Fruit fly (Drosophila melanogaster) whole organism, embryonic: Measurements from ENCODE around the gene Stat92E.

Experiments
- CG10267 ChIP-seq: fragments of 200-800 bp; sonication (Bioruptor generic); optimal IDR thresholded peaks from 2 replicates; lab custom pipeline; 2018; ENCODE audit warnings: missing biosample characterization, mild to moderate bottlenecking, missing genetic modification characterization, moderate library complexity
- CG12659 ChIP-seq: fragments of 200-800 bp; sonication (Bioruptor generic); optimal IDR thresholded peaks from 3 replicates; lab custom pipeline; 2017; ENCODE audit warnings: mild to moderate bottlenecking, missing biosample characterization, missing genetic modification reagents, missing genetic modification characterization
- CG13287 ChIP-seq: fragments of 200-800 bp; sonication (Bioruptor generic); IDR thresholded peaks from 2 replicates; pipeline ENCODE4 v1.3.6; 2022; ENCODE audit warnings: missing biosample characterization, missing genetic modification characterization; ENCODE audit not compliant: partially characterized antibody
- CG13624 ChIP-seq: fragments of 200-800 bp; sonication (Bioruptor generic); optimal IDR thresholded peaks from 2 replicates; lab custom pipeline; 2016; ENCODE audit warnings: missing biosample characterization, missing genetic modification characterization
- CG14710 ChIP-seq: fragments of 200-800 bp; sonication (Bioruptor generic); optimal IDR thresholded peaks from 3 replicates; lab custom pipeline; 2019; ENCODE audit warnings: missing biosample characterization, mild to moderate bottlenecking, missing genetic modification characterization, moderate library complexity
- CG15514 ChIP-seq: fragments of 200-800 bp; sonication (Bioruptor generic); optimal IDR thresholded peaks from 3 replicates; lab custom pipeline; 2017; ENCODE audit warnings: missing biosample characterization, missing genetic modification characterization, mild to moderate bottlenecking, moderate library complexity, missing genetic modification reagents
- CG1603 ChIP-seq: fragments of 200-800 bp; sonication (Bioruptor generic); optimal IDR thresholded peaks from 2 replicates; lab custom pipeline; 2019; ENCODE audit warnings: missing biosample characterization, mild to moderate bottlenecking, missing genetic modification characterization, moderate library complexity
- CG17328 ChIP-seq: fragments of 200-800 bp; sonication (Bioruptor generic); IDR thresholded peaks from 2 replicates; pipeline ENCODE4 v1.3.6; 2022; ENCODE audit warnings: missing biosample characterization, missing genetic modification characterization
- CG2116 ChIP-seq: fragments of 200-800 bp; sonication (Bioruptor generic); optimal IDR thresholded peaks from 3 replicates; lab custom pipeline; 2018; ENCODE audit warnings: missing biosample characterization, mild to moderate bottlenecking, missing genetic modification characterization
- CG34422 ChIP-seq: fragments of 200-800 bp; sonication (Bioruptor generic); IDR thresholded peaks from 3 replicates; pipeline ENCODE4 v1.3.6; 2022; ENCODE audit warnings: missing biosample characterization, missing genetic modification characterization
- CG4617 ChIP-seq: fragments of 200-800 bp; sonication (Bioruptor generic); optimal IDR thresholded peaks from 3 replicates; lab custom pipeline; 2016; ENCODE audit warnings: missing biosample characterization, missing genetic modification characterization, borderline replicate concordance
- CG7745 ChIP-seq: fragments of 200-800 bp; sonication (Bioruptor generic); optimal IDR thresholded peaks from 2 replicates; lab custom pipeline; 2018; ENCODE audit warnings: missing biosample characterization, mild to moderate bottlenecking, missing genetic modification characterization, moderate library complexity
- CG7928 ChIP-seq: fragments of 200-800 bp; sonication (Bioruptor generic); optimal IDR thresholded peaks from 2 replicates; lab custom pipeline; 2017; ENCODE audit warnings: missing biosample characterization, mild to moderate bottlenecking, missing genetic modification characterization
- CG8281 ChIP-seq: fragments of 200-800 bp; sonication (Bioruptor generic); optimal IDR thresholded peaks from 2 replicates; lab custom pipeline; 2018; ENCODE audit warnings: missing biosample characterization, mild to moderate bottlenecking, missing genetic modification characterization, moderate library complexity
- CG8478 ChIP-seq: fragments of >200 bp; optimal IDR thresholded peaks from 2 replicates; lab custom pipeline; 2018
- CG9797 ChIP-seq: fragments of 200-800 bp; sonication (Bioruptor generic); optimal IDR thresholded peaks from 3 replicates; lab custom pipeline; 2018; ENCODE audit warnings: missing biosample characterization, mild to moderate bottlenecking, missing genetic modification characterization
- CG9932 ChIP-seq: fragments of 200-800 bp; sonication (Bioruptor generic); IDR thresholded peaks from 2 replicates; pipeline ENCODE4 v1.3.6; 2022; ENCODE audit warnings: missing biosample characterization, missing genetic modification characterization
- D ChIP-seq, 2 experiments: fragments of 200-800 bp in 1 of 2; fragments of >200 bp in 1 of 2; sonication (Bioruptor generic) in 1 of 2; optimal IDR thresholded peaks; 2 replicates in 1 of 2; 3 replicates in 1 of 2; lab custom pipeline; 2017; ENCODE audit warnings: mild to moderate bottlenecking in 1 of 2, missing biosample characterization in 1 of 2, missing genetic modification characterization in 1 of 2, missing genetic modification reagents in 1 of 2
- E2f2 ChIP-seq: fragments of 200-800 bp; sonication (Bioruptor generic); IDR thresholded peaks from 2 replicates; pipeline ENCODE4 v1.3.6; 2022; ENCODE audit warnings: missing biosample characterization, missing genetic modification characterization
- Ets65A ChIP-seq: fragments of 200-800 bp; sonication (Bioruptor generic); peaks from one replicate; lab custom pipeline; 2016; ENCODE audit warnings: missing biosample characterization, missing genetic modification characterization
- Fer1 ChIP-seq: fragments of 200-800 bp; sonication (Bioruptor generic); optimal IDR thresholded peaks from 2 replicates; lab custom pipeline; 2017; ENCODE audit warnings: missing biosample characterization, mild to moderate bottlenecking, missing genetic modification characterization
- HHEX ChIP-seq: fragments of 200-800 bp; sonication (Bioruptor generic); optimal IDR thresholded peaks from 3 replicates; lab custom pipeline; 2017; ENCODE audit warnings: missing biosample characterization, mild to moderate bottlenecking, missing genetic modification characterization, missing genetic modification reagents
- HLH4C ChIP-seq: fragments of 200-800 bp; sonication (Bioruptor generic); IDR thresholded peaks from 3 replicates; pipeline ENCODE4 v1.3.6; 2022; ENCODE audit warnings: missing biosample characterization, missing genetic modification characterization; ENCODE audit not compliant: partially characterized antibody
- HmgZ ChIP-seq: fragments of 200-800 bp; sonication (Bioruptor generic); optimal IDR thresholded peaks from 2 replicates; lab custom pipeline; 2018; ENCODE audit warnings: missing biosample characterization, mild to moderate bottlenecking, missing genetic modification characterization
- Hmr ChIP-seq: fragments of 200-800 bp; sonication (Bioruptor generic); optimal IDR thresholded peaks from 3 replicates; lab custom pipeline; 2017; ENCODE audit warnings: mild to moderate bottlenecking, missing biosample characterization, missing genetic modification reagents, missing genetic modification characterization
- MBD-R2 ChIP-seq: fragments of 200-800 bp; sonication (Bioruptor generic); IDR thresholded peaks from 2 replicates; pipeline ENCODE4 v1.3.6; 2022; ENCODE audit warnings: missing biosample characterization, missing genetic modification characterization
- MESR4 ChIP-seq: fragments of 200-800 bp; sonication (Bioruptor generic); optimal IDR thresholded peaks from 2 replicates; lab custom pipeline; 2018; ENCODE audit warnings: missing biosample characterization, mild to moderate bottlenecking, missing genetic modification characterization, moderate library complexity
- Med ChIP-seq: fragments of 200-800 bp; sonication (Bioruptor generic); peaks from one replicate; lab custom pipeline; 2016; ENCODE audit warnings: missing biosample characterization, missing genetic modification characterization, mild to moderate bottlenecking, inconsistent platforms, moderate library complexity
- NK7.1 ChIP-seq: fragments of 200-800 bp; sonication (Bioruptor generic); optimal IDR thresholded peaks from 3 replicates; lab custom pipeline; 2016; ENCODE audit warnings: missing biosample characterization, missing genetic modification characterization
- Sry-δ ChIP-seq: fragments of 200-800 bp; sonication (Bioruptor generic); optimal IDR thresholded peaks from 2 replicates; lab custom pipeline; 2016; ENCODE audit warnings: missing biosample characterization, missing genetic modification characterization
- Stat92E ChIP-seq, 3 experiments: fragments of >200 bp in 2 of 3; fragments of 200-800 bp in 1 of 3; sonication (Bioruptor generic) in 1 of 3; optimal IDR thresholded peaks; 2 replicates each; lab custom pipeline; 2017 to 2019; ENCODE audit warnings: missing biosample characterization in 3 of 3, missing genetic modification characterization in 3 of 3, mild to moderate bottlenecking in 1 of 3, moderate library complexity in 1 of 3
- YL-1 ChIP-seq: fragments of 200-800 bp; sonication (Bioruptor generic); optimal IDR thresholded peaks from 3 replicates; lab custom pipeline; 2017; ENCODE audit warnings: missing biosample characterization, mild to moderate bottlenecking, missing genetic modification characterization
- bbx ChIP-seq: fragments of 200-800 bp; sonication (Bioruptor generic); IDR thresholded peaks from 2 replicates; pipeline ENCODE4 v1.3.6; 2022; ENCODE audit warnings: missing biosample characterization, missing genetic modification characterization; ENCODE audit not compliant: partially characterized antibody
- bigmax ChIP-seq: fragments of 200-800 bp; sonication (Bioruptor generic); optimal IDR thresholded peaks from 2 replicates; lab custom pipeline; 2018; ENCODE audit warnings: missing biosample characterization, mild to moderate bottlenecking, missing genetic modification characterization
- ci ChIP-seq: fragments of 200-800 bp; sonication (Bioruptor generic); IDR thresholded peaks from 3 replicates; pipeline ENCODE4 v1.3.6; 2022; ENCODE audit warnings: missing biosample characterization, missing genetic modification characterization
- corto ChIP-seq: fragments of 200-800 bp; sonication (Bioruptor generic); optimal IDR thresholded peaks from 2 replicates; lab custom pipeline; 2016; ENCODE audit warnings: missing biosample characterization, mild to moderate bottlenecking, missing genetic modification characterization, moderate library complexity
- crol ChIP-seq: fragments of 200-800 bp; sonication (Bioruptor generic); IDR thresholded peaks from 2 replicates; pipeline ENCODE4 v1.3.6; 2022; ENCODE audit warnings: missing biosample characterization, missing genetic modification characterization
- esg ChIP-seq: fragments of 200-800 bp; sonication (Bioruptor generic); conservative IDR thresholded peaks from 2 replicates; pipeline ENCODE4 v1.3.6; 2022; ENCODE audit warnings: missing biosample characterization, missing genetic modification characterization
- fru ChIP-seq: fragments of >200 bp; optimal IDR thresholded peaks from 2 replicates; lab custom pipeline; 2017
- grau ChIP-seq: fragments of 200-800 bp; optimal IDR thresholded peaks from 3 replicates; lab custom pipeline; 2019; ENCODE audit warnings: missing biosample characterization, mild to moderate bottlenecking, missing genetic modification characterization, moderate library complexity
- nom ChIP-seq: fragments of 200-800 bp; sonication (Bioruptor generic); optimal IDR thresholded peaks from 2 replicates; lab custom pipeline; 2017; ENCODE audit warnings: missing biosample characterization, missing genetic modification characterization, mild to moderate bottlenecking, moderate library complexity, missing genetic modification reagents
- p53 ChIP-seq: fragments of 200-800 bp; sonication (Bioruptor generic); optimal IDR thresholded peaks from 2 replicates; lab custom pipeline; 2016; ENCODE audit warnings: missing biosample characterization, missing genetic modification characterization
- phol ChIP-seq: fragments of 200-800 bp; sonication (Bioruptor generic); optimal IDR thresholded peaks from 3 replicates; lab custom pipeline; 2018; ENCODE audit warnings: missing biosample characterization, mild to moderate bottlenecking, missing genetic modification characterization, moderate library complexity
- pzg ChIP-seq: fragments of 200-800 bp; sonication (Bioruptor generic); optimal IDR thresholded peaks from 3 replicates; lab custom pipeline; 2018; ENCODE audit warnings: missing biosample characterization, mild to moderate bottlenecking, missing genetic modification characterization, moderate library complexity
- sug ChIP-seq: fragments of 200-800 bp; optimal IDR thresholded peaks from 2 replicates; lab custom pipeline; 2019; ENCODE audit warnings: missing biosample characterization, mild to moderate bottlenecking, missing genetic modification characterization, moderate library complexity
- trem ChIP-seq: fragments of 200-800 bp; optimal IDR thresholded peaks from 3 replicates; lab custom pipeline; 2019; ENCODE audit warnings: missing biosample characterization, mild to moderate bottlenecking, missing genetic modification characterization, moderate library complexity
- unc-4 ChIP-seq: fragments of 200-800 bp; sonication (Bioruptor generic); IDR thresholded peaks from 2 replicates; pipeline ENCODE4 v1.3.6; 2022; ENCODE audit warnings: missing biosample characterization, missing genetic modification characterization; ENCODE audit not compliant: partially characterized antibody
- vnd ChIP-seq: fragments of 200-800 bp; sonication (Bioruptor generic); IDR thresholded peaks from 3 replicates; pipeline ENCODE4 v1.3.6; 2022; ENCODE audit warnings: missing biosample characterization, missing genetic modification characterization; ENCODE audit not compliant: partially characterized antibody
- yki ChIP-seq: fragments of >200 bp; optimal IDR thresholded peaks from 3 replicates; lab custom pipeline; 2018

The Stat92E gene

dm6 chr3R:20586409-20586808 lies 34.3 kb upstream of the Stat92E start:
- TF ChIP-seq HLH4C (no peak), CG8478 (lab: Kevin White, UChicago) (peak; percentile 57), bigmax (GFP tag; lab: Kevin White, UChicago) (no peak), NK7.1 (GFP tag; lab: Kevin White, UChicago) (no peak), Hmr (GFP tag; lab: Kevin White, UChicago) (no peak), CG8281 (no peak), Ets65A (GFP tag; lab: Kevin White, UChicago) (peak; percentile 55), fru (lab: Kevin White, UChicago) (no peak), p53 (GFP tag; lab: Kevin White, UChicago) (no peak), Sry-δ (no peak), CG7928 (GFP tag; lab: Kevin White, UChicago) (no peak), CG34422 (no peak), corto (GFP tag; lab: Kevin White, UChicago) (no peak)
- TF ChIP-seq, all 482 proteins: peak for 2

- TF ChIP-seq CG2116 (GFP tag; lab: Kevin White, UChicago) (peak; percentile 15), HHEX (no peak), CG4617 (GFP tag; lab: Kevin White, UChicago) (peak; percentile 81), E2f2 (GFP tag; lab: Robert Waterston, UW) (peak; percentile 92), CG7745 (peak; percentile 6), MBD-R2 (GFP tag; lab: Robert Waterston, UW) (peak; percentile 38; the same call in 1 of the 2 replicates), nom (GFP tag; lab: Kevin White, UChicago) (peak; percentile 10), trem (tag; lab: Kevin White, UChicago) (peak; percentile 50), Med (GFP tag; lab: Kevin White, UChicago) (peak; percentile 43), HmgZ (peak; percentile 35), CG12659 (GFP tag; lab: Kevin White, UChicago) (peak; percentile 41), Fer1 (peak; percentile 4), MESR4 (GFP tag; lab: Kevin White, UChicago) (peak; percentile 89), CG13287 (no peak; the same call in 1 of the 2 replicates), YL-1 (GFP tag; lab: Kevin White, UChicago) (peak; percentile 54), crol (GFP tag; lab: Robert Waterston, UW) (peak; percentile 20; the same call in 1 of the 2 replicates), vnd (GFP tag; lab: Robert Waterston, UW) (no peak), unc-4 (GFP tag; lab: Robert Waterston, UW) (0 out of 2 replicates have a peak, but pooled peaks have one; percentile 19), phol (peak; percentile 12), CG1603 (tag; lab: Kevin White, UChicago) (peak; percentile 37), CG13624 (GFP tag; lab: Kevin White, UChicago) (peak; percentile 41), pzg (GFP tag; lab: Kevin White, UChicago) (peak; percentile 64), CG9797 (GFP tag; lab: Kevin White, UChicago) (peak; percentile 79), CG14710 (tag; lab: Kevin White, UChicago) (peak; percentile 24), D (optimal IDR thresholded peaks at IDR 0.05; lab: Kevin White, UChicago) (no peak), D (GFP tag; optimal IDR thresholded peaks at IDR 0.05; lab: Kevin White, UChicago) (no peak), CG15514 (GFP tag; lab: Kevin White, UChicago) (peak; percentile 20), sug (tag; lab: Kevin White, UChicago) (peak; percentile 1), bbx (GFP tag; lab: Robert Waterston, UW) (peak; percentile 32; the same call in 1 of the 2 replicates), Stat92E (GFP tag; optimal IDR thresholded peaks at IDR 0.05; lab: Kevin White, UChicago) (peak in 1 of 3 experiments; percentile 45), esg (GFP tag; lab: Robert Waterston, UW) (no peak), CG9932 (GFP tag; lab: Robert Waterston, UW) (no peak), grau (tag; lab: Kevin White, UChicago) (peak; percentile 2), CG10267 (tag; lab: Kevin White, UChicago) (peak; percentile 30), ci (no peak), yki (lab: Kevin White, UChicago) (no peak), CG17328 (no peak)
These were observed 33.5 kb upstream of the Stat92E start, which contains the start of gene CG16953 for dm6 chr3R:20585566-20585965. TSS of gene CG16953 (minus strand) at chr3R:20585833.
